Fruit fly (Drosophila melanogaster): Measurements from ENCODE around the gene Ir68a.

The Ir68a gene

DNA sequence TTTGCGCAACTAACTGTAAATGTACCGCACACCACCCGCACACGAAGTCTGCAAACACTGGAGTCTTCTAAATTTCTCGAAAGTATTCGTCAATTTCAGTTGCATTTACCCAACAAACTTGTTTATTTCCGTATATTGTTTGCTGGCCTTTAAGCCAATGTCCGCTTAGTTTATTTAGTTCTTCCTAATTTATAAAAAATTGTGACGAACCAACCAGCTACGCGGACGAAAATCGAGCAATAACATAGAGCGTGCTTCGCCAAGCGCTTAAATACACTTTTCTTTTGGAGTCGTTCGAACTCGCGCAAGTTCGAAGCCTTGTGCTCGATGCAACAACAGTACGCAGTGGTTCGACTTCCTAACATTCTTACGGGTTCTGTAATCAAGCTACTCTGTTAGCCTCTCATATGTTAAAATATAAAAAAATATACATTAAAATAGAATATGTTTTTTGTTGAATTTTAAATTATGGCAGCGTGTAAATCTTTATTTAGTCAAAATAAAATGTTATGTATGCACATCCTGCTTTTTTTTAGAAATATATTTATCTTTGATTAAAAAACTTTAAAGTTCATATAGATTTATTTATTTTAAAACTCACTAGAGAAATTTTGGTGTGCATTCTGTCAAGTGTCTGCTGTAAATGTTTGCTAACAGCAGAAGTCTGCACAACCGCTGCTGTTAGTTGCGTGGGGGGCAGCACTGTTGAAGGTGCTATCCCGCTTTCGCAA lies 38.6 kb downstream of the Ir68a start, which contains the start of gene GlcAT-P (continued):
- no peak for TF ChIP-seq CG3163 (GFP tag; optimal IDR thresholded peaks at IDR 0.05)
- peak; percentile 55 for TF ChIP-seq CG10543 (GFP tag; optimal IDR thresholded peaks at IDR 0.05)
- TF ChIP-seq CG16779 (GFP tag; IDR thresholded peaks at IDR 0.05), result no peak
- no peak for TF ChIP-seq CG16813 (GFP tag; IDR thresholded peaks at IDR 0.05; ENCODE audit: partially characterized antibody)
- no peak for TF ChIP-seq Hr39 (optimal IDR thresholded peaks at IDR 0.05)
- peak; percentile 78 for TF ChIP-seq CG9727 (GFP tag; optimal IDR thresholded peaks at IDR 0.05)
- no peak for TF ChIP-seq CG8944 (GFP tag; optimal IDR thresholded peaks at IDR 0.05)
- peak; percentile 18 for TF ChIP-seq sd (tag; optimal IDR thresholded peaks at IDR 0.05)
- no peak for TF ChIP-seq CG12236 (GFP tag; optimal IDR thresholded peaks at IDR 0.05)
- TF ChIP-seq Ptx1 (GFP tag; IDR thresholded peaks at IDR 0.05), result peak; percentile 75
- peak; percentile 45 for TF ChIP-seq Deaf1 (tag; optimal IDR thresholded peaks at IDR 0.05)
- TF ChIP-seq NC2α (GFP tag; optimal IDR thresholded peaks at IDR 0.05), result no peak
- peak; percentile 14; the same call in 1 of the 3 replicates for TF ChIP-seq CG2199 (GFP tag; IDR thresholded peaks at IDR 0.05)
- TF ChIP-seq CG43689 (GFP tag; IDR thresholded peaks at IDR 0.05), result peak; percentile 9; the same call in 1 of the 2 replicates
- TF ChIP-seq ERR (GFP tag; optimal IDR thresholded peaks at IDR 0.05), result no peak
- TF ChIP-seq seq (GFP tag; IDR thresholded peaks at IDR 0.05), result peak; percentile 55; the same call in 1 of the 2 replicates
- peak in 1 of 2 experiments; percentile 26 for TF ChIP-seq Hr78 (GFP tag; optimal IDR thresholded peaks at IDR 0.05)
- TF ChIP-seq CG30431 (GFP tag; optimal IDR thresholded peaks at IDR 0.05), result no peak
- no peak for TF ChIP-seq fru (optimal IDR thresholded peaks at IDR 0.05)
- peak; percentile 39 for TF ChIP-seq ind (GFP tag; optimal IDR thresholded peaks at IDR 0.05)
- TF ChIP-seq abd-A (tag; optimal IDR thresholded peaks at IDR 0.05), result no peak
- TF ChIP-seq knrl (GFP tag; IDR thresholded peaks at IDR 0.05; ENCODE audit: partially characterized antibody), result no peak
- TF ChIP-seq E2f1 (GFP tag; IDR thresholded peaks at IDR 0.05), result peak; percentile 74
- TF ChIP-seq rib (GFP tag; IDR thresholded peaks at IDR 0.05), result no peak
- TF ChIP-seq CG10462 (GFP tag; optimal IDR thresholded peaks at IDR 0.05), result peak; percentile 25
- TF ChIP-seq Fer2 (tag; optimal IDR thresholded peaks at IDR 0.05), result no peak
- TF ChIP-seq nerfin-1 (tag; optimal IDR thresholded peaks at IDR 0.05), result peak; percentile 53
- TF ChIP-seq CG9817 (tag; optimal IDR thresholded peaks at IDR 0.05), result peak; percentile 55
- peak; percentile 57 for TF ChIP-seq ap (GFP tag; IDR thresholded peaks at IDR 0.05)
- no peak for TF ChIP-seq TFAM (GFP tag; optimal IDR thresholded peaks at IDR 0.05)
- TF ChIP-seq CG13287 (GFP tag; IDR thresholded peaks at IDR 0.05; ENCODE audit: partially characterized antibody), result no peak
- peak; percentile 50 for TF ChIP-seq Hand (GFP tag; optimal IDR thresholded peaks at IDR 0.05)
- TF ChIP-seq ems (GFP tag; optimal IDR thresholded peaks at IDR 0.05), result no peak
- no peak for TF ChIP-seq fd64A (GFP tag; optimal IDR thresholded peaks at IDR 0.05)
- TF ChIP-seq Lim3 (GFP tag; IDR thresholded peaks at IDR 0.05), result no peak
- peak; percentile 75 for TF ChIP-seq CG9932 (GFP tag; IDR thresholded peaks at IDR 0.05)
- TF ChIP-seq CG3407 (GFP tag; optimal IDR thresholded peaks at IDR 0.05), result peak; percentile 35
- TF ChIP-seq grn (GFP tag; optimal IDR thresholded peaks at IDR 0.05), result no peak
- TF ChIP-seq Dip3 (GFP tag; optimal IDR thresholded peaks at IDR 0.05), result no peak
- no peak for TF ChIP-seq Opbp (GFP tag; IDR thresholded peaks at IDR 0.05; ENCODE audit: partially characterized antibody)
- no peak for TF ChIP-seq CG12219 (GFP tag; optimal IDR thresholded peaks at IDR 0.05)
- no peak for TF ChIP-seq slp2 (GFP tag; optimal IDR thresholded peaks at IDR 0.05)
- TF ChIP-seq pb (GFP tag; optimal IDR thresholded peaks at IDR 0.05), result no peak
- no peak for TF ChIP-seq CG18011 (GFP tag; optimal IDR thresholded peaks at IDR 0.05)
- no peak for TF ChIP-seq CG4730 (GFP tag; IDR thresholded peaks at IDR 0.05)
- peak; percentile 74 for TF ChIP-seq CG32767 (GFP tag; IDR thresholded peaks at IDR 0.05)
- peak; percentile 30 for TF ChIP-seq Chrac-16 (GFP tag; optimal IDR thresholded peaks at IDR 0.05)
- TF ChIP-seq hbn (GFP tag; IDR thresholded peaks at IDR 0.05; ENCODE audit: partially characterized antibody), result no peak
- TF ChIP-seq nmo (GFP tag; optimal IDR thresholded peaks at IDR 0.05), result peak; percentile 82
- no peak for TF ChIP-seq Dad (GFP tag; optimal IDR thresholded peaks at IDR 0.05)

Measured in whole organism, embryonic.